Fruit fly (Drosophila melanogaster) whole organism: ENCODE measurements around the gene vig2.

Source experiments
- CG8478 ChIP-seq: fragments of >200 bp; optimal IDR thresholded peaks from 2 replicates; lab custom pipeline; 2018; ENCODE audit warnings: inconsistent platforms
- pan ChIP-seq: fragments of >200 bp; optimal IDR thresholded peaks from 2 replicates; lab custom pipeline; 2017
- psq ChIP-seq: fragments of >200 bp; optimal IDR thresholded peaks from 2 replicates; lab custom pipeline; 2017
- usp ChIP-seq: fragments of >200 bp; optimal IDR thresholded peaks from 2 replicates; lab custom pipeline; 2017; ENCODE audit warnings: missing biosample characterization, missing genetic modification characterization, mixed read lengths

DNA sequence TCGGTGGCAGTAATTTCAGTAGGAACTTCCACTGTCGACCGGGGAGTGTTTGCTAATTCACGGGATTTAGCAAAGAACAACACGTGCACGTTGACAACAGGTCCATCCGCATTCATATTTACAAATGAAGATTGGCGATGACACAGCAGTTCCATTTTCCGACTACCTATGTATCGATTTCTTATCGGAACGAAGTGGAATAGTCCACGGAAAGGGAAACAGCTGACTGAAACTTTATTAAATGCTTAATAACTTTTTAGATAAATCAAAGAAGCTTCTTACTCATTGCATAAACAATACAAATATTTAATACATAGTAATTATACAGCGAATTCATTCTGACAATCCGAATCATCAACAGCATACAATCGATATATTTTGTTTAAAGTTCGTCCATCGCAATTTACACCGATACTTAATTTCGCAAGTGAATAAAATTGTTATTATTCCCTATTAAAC is 4.1 kb downstream of the vig2 start, which contains the start of the genes Mocs2A, Mocs2B and Clbn:
- TF ChIP-seq psq (lab: Kevin White, UChicago), result no peak
- no peak for TF ChIP-seq pan (lab: Kevin White, UChicago)
- no peak for TF ChIP-seq usp (GFP tag; lab: Kevin White, UChicago)
- no peak for TF ChIP-seq CG8478 (lab: Kevin White, UChicago)
